Fruit fly (Drosophila melanogaster): ENCODE data around the gene CG6696.

DNA sequence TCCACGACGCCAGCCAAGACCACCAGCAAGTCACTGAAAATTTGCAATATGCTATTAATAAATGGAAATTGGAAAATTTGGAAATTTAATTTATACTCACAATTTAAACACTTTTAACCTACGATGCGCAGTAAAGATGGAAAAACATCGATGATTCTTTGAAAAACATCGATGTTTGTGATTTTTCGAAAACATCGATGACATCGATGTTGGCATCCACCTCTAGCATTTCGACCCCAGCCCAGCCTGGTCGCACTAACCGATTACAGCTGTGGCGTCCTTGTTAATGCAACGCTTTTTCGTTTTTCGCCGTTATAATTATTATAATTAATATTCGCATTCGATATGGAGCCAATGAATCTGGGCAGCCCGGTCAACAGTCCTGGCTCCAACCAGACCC, 14.0 kb downstream of the CG6696 start, which contains the start of gene Nup35:
- TF ChIP-seq CG9948 (tag; optimal IDR thresholded peaks at IDR 0.05): no peak
- no peak for TF ChIP-seq fd96Ca (GFP tag; IDR thresholded peaks at IDR 0.05)
- TF ChIP-seq CG8159 (tag; optimal IDR thresholded peaks at IDR 0.05): no peak
- TF ChIP-seq Ets98B (GFP tag; IDR thresholded peaks at IDR 0.05): no peak

Data from whole organism, pupa.